Worm (Caenorhabditis elegans) whole organism, early embryonic: ENCODE measurements around the gene grd-5.
"Not testable (repeated sequence)": the region's sequence is repeated elsewhere in the genome, so short reads cannot be mapped to it uniquely, and the experiment has no call there.

ENCODE experiments used
- B0310.2 ChIP-seq: sonication (generic microtip); optimal IDR thresholded peaks from 2 replicates; lab custom pipeline; 2016; ENCODE audit warnings: mild to moderate bottlenecking, missing genetic modification characterization, missing compliant biosample characterization
- F13C5.2 ChIP-seq: sonication (generic microtip); optimal IDR thresholded peaks from 2 replicates; lab custom pipeline; 2017; ENCODE audit warnings: mild to moderate bottlenecking, missing genetic modification characterization, inconsistent platforms, missing compliant biosample characterization
- ama-1 ChIP-seq: fragments of 150-350 bp; optimal IDR thresholded peaks from 2 replicates; lab custom pipeline; 2014
- ceh-36 ChIP-seq: sonication (generic microtip); optimal IDR thresholded peaks from 2 replicates; lab custom pipeline; 2016; ENCODE audit warnings: missing genetic modification characterization, inconsistent platforms, missing compliant biosample characterization
- hmbx-1 ChIP-seq: sonication (generic microtip); optimal IDR thresholded peaks from 2 replicates; lab custom pipeline; 2016; ENCODE audit warnings: mild to moderate bottlenecking, missing genetic modification characterization, missing compliant biosample characterization
- pes-1 ChIP-seq: fragments of 200-800 bp; sonication (Bioruptor generic); IDR thresholded peaks from 2 replicates; pipeline ENCODE4 v1.3.6; 2022; ENCODE audit warnings: missing genetic modification reagents, missing genetic modification characterization, missing compliant biosample characterization
- tbx-11 ChIP-seq: fragments of 200-800 bp; sonication (Bioruptor generic); IDR thresholded peaks from 2 replicates; pipeline ENCODE4 v1.3.6; 2022; ENCODE audit warnings: missing genetic modification characterization, missing compliant biosample characterization
- tbx-37 ChIP-seq: fragments of 200-800 bp; sonication (Bioruptor generic); conservative IDR thresholded peaks from 2 replicates; pipeline ENCODE4 v1.3.6; 2022; ENCODE audit warnings: missing genetic modification reagents, missing genetic modification characterization, missing compliant biosample characterization
- tra-4 ChIP-seq: sonication (generic microtip); optimal IDR thresholded peaks from 2 replicates; lab custom pipeline; 2017; ENCODE audit warnings: missing genetic modification characterization, missing compliant biosample characterization

DNA sequence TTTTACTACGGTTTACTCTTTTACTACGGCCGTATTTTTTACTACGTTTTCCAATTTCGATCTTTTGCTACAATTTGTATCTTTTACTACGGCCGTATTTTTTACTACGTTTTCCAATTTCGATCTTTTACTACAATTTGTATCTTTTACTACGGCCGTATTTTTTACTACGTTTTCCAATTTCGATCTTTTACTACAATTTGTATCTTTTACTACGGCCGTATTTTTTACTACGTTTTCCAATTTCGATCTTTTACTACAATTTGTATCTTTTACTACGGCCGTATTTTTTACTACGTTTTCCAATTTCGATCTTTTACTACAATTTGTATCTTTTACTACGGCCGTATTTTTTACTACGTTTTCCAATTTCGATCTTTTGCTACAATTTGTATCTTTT, 44.1 kb upstream of the grd-5 start, which contains the start of gene F25G6.1:
- not testable (repeated sequence) for TF ChIP-seq tra-4; ama-1; tbx-11; ceh-36 (tag; lab: Kevin White, UChicago); hmbx-1 (tag; lab: Kevin White, UChicago); tbx-37; B0310.2 (tag; lab: Kevin White, UChicago); F13C5.2 (tag; lab: Kevin White, UChicago); pes-1
